Worm (Caenorhabditis elegans): ENCODE results near the gene F26F12.8.

- no peak for TF ChIP-seq nhr-111 (GFP tag; optimal IDR thresholded peaks at IDR 0.05)
- TF ChIP-seq dpl-1 (GFP tag; optimal IDR thresholded peaks at IDR 0.05) = no peak
- no peak for TF ChIP-seq ama-1 (optimal IDR thresholded peaks at IDR 0.05)
- no peak for TF ChIP-seq Y48G9A.11 (GFP tag; IDR thresholded peaks at IDR 0.05)
- no peak for TF ChIP-seq zip-11 (GFP tag; IDR thresholded peaks at IDR 0.05)
- TF ChIP-seq egl-27 (tag; optimal IDR thresholded peaks at IDR 0.05) = no peak
- TF ChIP-seq pha-4 (GFP tag; IDR thresholded peaks at IDR 0.05) = no peak
- no peak for TF ChIP-seq pha-4 (tag; optimal IDR thresholded peaks at IDR 0.05)
- TF ChIP-seq lir-3 (tag; optimal IDR thresholded peaks at IDR 0.05) = no peak
- no peak for TF ChIP-seq nhr-42 (GFP tag; IDR thresholded peaks at IDR 0.05)
- TF ChIP-seq F26F4.8 (GFP tag; conservative IDR thresholded peaks at IDR 0.05) = no peak
- no peak for TF ChIP-seq snpc-4 (tag; optimal IDR thresholded peaks at IDR 0.05)
- TF ChIP-seq mdl-1 (tag; optimal IDR thresholded peaks at IDR 0.05) = no peak
These were observed 14.6 kb upstream of the F26F12.8 start for ce11 chrV:5876966-5877365.

All from whole organism, L4 larva.